Worm (Caenorhabditis elegans) whole organism, mixed stage, embryonic: ENCODE results near the gene him-14.

Experiments
- M03D4.4 ChIP-seq: sonication (generic microtip); optimal IDR thresholded peaks from 2 replicates; lab custom pipeline; 2017; ENCODE audit warnings: mild to moderate bottlenecking, missing genetic modification characterization, missing compliant biosample characterization
- bed-3 ChIP-seq: fragments of 200-800 bp; sonication (Bioruptor generic); optimal IDR thresholded peaks from 3 replicates; lab custom pipeline; 2018; ENCODE audit warnings: mild to moderate bottlenecking, missing genetic modification characterization, moderate library complexity, missing compliant biosample characterization
- blmp-1 ChIP-seq: fragments of 150-350 bp; optimal IDR thresholded peaks from 2 replicates; lab custom pipeline; 2014; ENCODE audit warnings: missing biosample characterization, missing genetic modification characterization
- ceh-39 ChIP-seq: fragments of 150-350 bp; optimal IDR thresholded peaks from 2 replicates; lab custom pipeline; 2014; ENCODE audit warnings: missing biosample characterization, missing genetic modification characterization
- ceh-43 ChIP-seq: fragments of 200-800 bp; sonication (Bioruptor generic); optimal IDR thresholded peaks from 2 replicates; lab custom pipeline; 2018; ENCODE audit warnings: mild to moderate bottlenecking, missing genetic modification characterization, moderate library complexity, missing compliant biosample characterization
- ces-1 ChIP-seq: fragments of 150-350 bp; optimal IDR thresholded peaks from 2 replicates; lab custom pipeline; 2014; ENCODE audit warnings: missing biosample characterization, missing genetic modification reagents, missing genetic modification characterization
- cnd-1 ChIP-seq: fragments of 200-800 bp; sonication (Bioruptor generic); optimal IDR thresholded peaks from 2 replicates; lab custom pipeline; 2018; ENCODE audit warnings: mild to moderate bottlenecking, missing genetic modification characterization, missing compliant biosample characterization
- drap-1 ChIP-seq: fragments of 200-800 bp; sonication (Bioruptor generic); optimal IDR thresholded peaks from 3 replicates; lab custom pipeline; 2018; ENCODE audit warnings: mild to moderate bottlenecking, missing genetic modification characterization, missing compliant biosample characterization
- elt-1 ChIP-seq: sonication (generic microtip); optimal IDR thresholded peaks from 2 replicates; lab custom pipeline; 2017; ENCODE audit warnings: missing genetic modification characterization, mild to moderate bottlenecking, missing compliant biosample characterization, antibody characterized with exemption, moderate library complexity, borderline replicate concordance; ENCODE audit not compliant: insufficient read depth
- flh-1 ChIP-seq: fragments of 200-800 bp; sonication (Bioruptor generic); optimal IDR thresholded peaks from 2 replicates; lab custom pipeline; 2018; ENCODE audit warnings: mild to moderate bottlenecking, missing genetic modification characterization, moderate library complexity, missing compliant biosample characterization
- ham-2 ChIP-seq: fragments of 200-800 bp; sonication (Bioruptor generic); optimal IDR thresholded peaks from 2 replicates; lab custom pipeline; 2018; ENCODE audit warnings: mild to moderate bottlenecking, missing genetic modification characterization, missing compliant biosample characterization
- hlh-1 ChIP-seq: fragments of 150-350 bp; optimal IDR thresholded peaks from 2 replicates; lab custom pipeline; 2014; ENCODE audit warnings: missing biosample characterization, missing genetic modification reagents, missing genetic modification characterization
- lin-13 ChIP-seq: fragments of 150-350 bp; optimal IDR thresholded peaks from 2 replicates; lab custom pipeline; 2014; ENCODE audit warnings: missing biosample characterization, missing genetic modification characterization
- lin-32 ChIP-seq: fragments of 200-800 bp; sonication (Bioruptor generic); optimal IDR thresholded peaks from 2 replicates; lab custom pipeline; 2018; ENCODE audit warnings: mild to moderate bottlenecking, missing genetic modification characterization, missing compliant biosample characterization
- lsy-2 ChIP-seq: fragments of 150-350 bp; optimal IDR thresholded peaks from 2 replicates; lab custom pipeline; 2014; ENCODE audit warnings: missing biosample characterization, missing genetic modification characterization
- mab-5 ChIP-seq: fragments of 150-350 bp; optimal IDR thresholded peaks from 2 replicates; lab custom pipeline; 2014; ENCODE audit warnings: missing biosample characterization, missing genetic modification characterization
- mep-1 ChIP-seq: fragments of 150-350 bp; optimal IDR thresholded peaks from 2 replicates; lab custom pipeline; 2017; ENCODE audit warnings: missing biosample characterization, missing genetic modification reagents, missing genetic modification characterization, inconsistent platforms
- mls-2 ChIP-seq: sonication (generic microtip); optimal IDR thresholded peaks from 2 replicates; lab custom pipeline; 2016; ENCODE audit warnings: mild to moderate bottlenecking, missing genetic modification characterization, moderate library complexity, missing compliant biosample characterization
- nhr-12 ChIP-seq: fragments of 150-350 bp; optimal IDR thresholded peaks from 2 replicates; lab custom pipeline; 2014; ENCODE audit warnings: missing biosample characterization, missing genetic modification characterization
- nhr-2 ChIP-seq: fragments of 150-350 bp; optimal IDR thresholded peaks from 2 replicates; lab custom pipeline; 2014; ENCODE audit warnings: missing biosample characterization, missing genetic modification characterization
- nhr-237 ChIP-seq: fragments of 150-350 bp; optimal IDR thresholded peaks from 2 replicates; lab custom pipeline; 2014; ENCODE audit warnings: missing biosample characterization, missing genetic modification characterization
- nhr-28 ChIP-seq: fragments of 150-350 bp; optimal IDR thresholded peaks from 2 replicates; lab custom pipeline; 2014; ENCODE audit warnings: missing biosample characterization, missing genetic modification characterization
- nhr-76 ChIP-seq: sonication (generic microtip); optimal IDR thresholded peaks from 2 replicates; lab custom pipeline; 2017; ENCODE audit warnings: missing biosample characterization, missing genetic modification characterization
- pha-4 ChIP-seq: fragments of 150-350 bp; optimal IDR thresholded peaks from 2 replicates; lab custom pipeline; 2018; ENCODE audit warnings: missing biosample characterization, missing genetic modification reagents, missing genetic modification characterization
- sem-2 ChIP-seq: fragments of 200-800 bp; sonication (Bioruptor generic); optimal IDR thresholded peaks from 2 replicates; lab custom pipeline; 2018; ENCODE audit warnings: mild to moderate bottlenecking, missing genetic modification characterization, missing compliant biosample characterization
- snpc-4 ChIP-seq: fragments of 150-350 bp; optimal IDR thresholded peaks from 2 replicates; lab custom pipeline; 2014; ENCODE audit warnings: missing biosample characterization, missing genetic modification characterization
- sptf-1 ChIP-seq: sonication (generic microtip); optimal IDR thresholded peaks from 2 replicates; lab custom pipeline; 2017; ENCODE audit warnings: mild to moderate bottlenecking, missing genetic modification characterization, moderate library complexity, missing compliant biosample characterization
- tbx-8 ChIP-seq: fragments of 200-800 bp; sonication (Bioruptor generic); optimal IDR thresholded peaks from 2 replicates; lab custom pipeline; 2018; ENCODE audit warnings: mild to moderate bottlenecking, missing genetic modification characterization, moderate library complexity, missing compliant biosample characterization
- unc-120 ChIP-seq: sonication (generic microtip); optimal IDR thresholded peaks from 2 replicates; lab custom pipeline; 2017; ENCODE audit warnings: missing genetic modification characterization, missing compliant biosample characterization; ENCODE audit not compliant: poor library complexity, severe bottlenecking
- unc-39 ChIP-seq: fragments of 150-350 bp; optimal IDR thresholded peaks from 2 replicates; lab custom pipeline; 2014; ENCODE audit warnings: missing biosample characterization, missing genetic modification characterization
- unc-62 ChIP-seq: fragments of 150-350 bp; optimal IDR thresholded peaks from 2 replicates; lab custom pipeline; 2014; ENCODE audit warnings: missing biosample characterization, missing genetic modification reagents, missing genetic modification characterization
- zip-8 ChIP-seq: fragments of 150-350 bp; optimal IDR thresholded peaks from 2 replicates; lab custom pipeline; 2014; ENCODE audit warnings: missing biosample characterization, missing genetic modification characterization
- ztf-11 ChIP-seq: fragments of 150-350 bp; optimal IDR thresholded peaks from 2 replicates; lab custom pipeline; 2014; ENCODE audit warnings: missing biosample characterization, missing genetic modification characterization

Gene him-14

ce11 chrII:7059274-7059757 lies 10.4 kb downstream of the him-14 start:
- TF ChIP-seq blmp-1 (tag; lab: Kevin White, UChicago) (peak; percentile 50), nhr-237 (tag; lab: Kevin White, UChicago) (no peak), hlh-1 (tag; lab: Kevin White, UChicago) (peak; percentile 18), unc-62 (GFP tag; lab: Kevin White, UChicago) (peak; percentile 8)
- TF ChIP-seq, all 35 proteins: peak for 3

- TF ChIP-seq nhr-237 (tag; lab: Kevin White, UChicago) = no peak
- no peak for TF ChIP-seq mep-1 (tag; lab: Kevin White, UChicago)
- TF ChIP-seq ces-1 (GFP tag; lab: Kevin White, UChicago) = no peak
- no peak for TF ChIP-seq M03D4.4 (tag; lab: Kevin White, UChicago)
- TF ChIP-seq lin-32 (GFP tag; lab: Kevin White, UChicago) = no peak
- TF ChIP-seq ztf-11 (tag; lab: Kevin White, UChicago) = no peak
- no peak for TF ChIP-seq ceh-39 (tag; lab: Kevin White, UChicago)
- TF ChIP-seq nhr-76 (tag; lab: Kevin White, UChicago) = no peak
- no peak for TF ChIP-seq nhr-2
- TF ChIP-seq sptf-1 (tag; lab: Kevin White, UChicago) = no peak
- TF ChIP-seq lsy-2 (tag; lab: Kevin White, UChicago) = no peak
- no peak for TF ChIP-seq sem-2 (GFP tag; lab: Kevin White, UChicago)
- TF ChIP-seq mab-5 = no peak
- TF ChIP-seq cnd-1 (tag; lab: Kevin White, UChicago) = no peak
- no peak for TF ChIP-seq tbx-8 (GFP tag; lab: Kevin White, UChicago)
- TF ChIP-seq nhr-28 (tag; lab: Kevin White, UChicago) = no peak
- TF ChIP-seq bed-3 = no peak
- TF ChIP-seq unc-39 (tag; lab: Kevin White, UChicago) = no peak
- no peak for TF ChIP-seq drap-1
- TF ChIP-seq, all 35 proteins: peak for 0
Observed at ce11 chrII:7057860-7058259, 11.9 kb downstream of the him-14 start, which contains the start of gene cth-2. cth-2 (minus strand) TSS chrII:7057960.

- TF ChIP-seq unc-62 (GFP tag; lab: Kevin White, UChicago) (no peak), lsy-2 (tag; lab: Kevin White, UChicago) (no peak), bed-3 (no peak)
Observed at ce11 chrII:7056328-7056727, 13.4 kb downstream of the him-14 start.

- no peak for TF ChIP-seq ces-1 (GFP tag; lab: Kevin White, UChicago)
- no peak for TF ChIP-seq zip-8
- TF ChIP-seq snpc-4 (tag; lab: Kevin White, UChicago) = no peak
- no peak for TF ChIP-seq elt-1
- no peak for TF ChIP-seq sem-2 (GFP tag; lab: Kevin White, UChicago)
- TF ChIP-seq mab-5 = no peak
- TF ChIP-seq lin-32 (GFP tag; lab: Kevin White, UChicago) = no peak
- no peak for TF ChIP-seq pha-4 (tag; lab: Kevin White, UChicago)
- no peak for TF ChIP-seq nhr-28 (tag; lab: Kevin White, UChicago)
- no peak for TF ChIP-seq blmp-1 (tag; lab: Kevin White, UChicago)
- no peak for TF ChIP-seq ceh-39 (tag; lab: Kevin White, UChicago)
- TF ChIP-seq ztf-11 (tag; lab: Kevin White, UChicago) = no peak
- no peak for TF ChIP-seq ham-2 (GFP tag; lab: Kevin White, UChicago)
- no peak for TF ChIP-seq unc-39 (tag; lab: Kevin White, UChicago)
Observed at ce11 chrII:7054987-7055386, 14.8 kb downstream of the him-14 start, which contains the start of gene ZK1127.3. ZK1127.3 (plus strand) TSS chrII:7055287.

- TF ChIP-seq mep-1 (tag; lab: Kevin White, UChicago) (no peak), flh-1 (no peak), nhr-12 (tag; lab: Kevin White, UChicago) (no peak), ceh-39 (tag; lab: Kevin White, UChicago) (no peak)
Observed at ce11 chrII:7053649-7054048, 16.1 kb downstream of the him-14 start, which contains the start of gene ZK1127.4. ZK1127.4 (plus strand) TSS chrII:7053949.

- no peak for TF ChIP-seq mep-1 (tag; lab: Kevin White, UChicago)
- TF ChIP-seq mls-2 = no peak
- no peak for TF ChIP-seq pha-4 (tag; lab: Kevin White, UChicago)
- no peak for TF ChIP-seq ces-1 (GFP tag; lab: Kevin White, UChicago)
- TF ChIP-seq lin-13 (tag; lab: Kevin White, UChicago) = no peak
- TF ChIP-seq drap-1 = no peak
- TF ChIP-seq tbx-8 (GFP tag; lab: Kevin White, UChicago) = no peak
- no peak for TF ChIP-seq nhr-12 (tag; lab: Kevin White, UChicago)
- TF ChIP-seq unc-120 (tag; lab: Kevin White, UChicago) = no peak
- TF ChIP-seq unc-62 (GFP tag; lab: Kevin White, UChicago) = no peak
- no peak for TF ChIP-seq cnd-1 (tag; lab: Kevin White, UChicago)
- no peak for TF ChIP-seq ztf-11 (tag; lab: Kevin White, UChicago)
- no peak for TF ChIP-seq ham-2 (GFP tag; lab: Kevin White, UChicago)
- TF ChIP-seq ceh-43 (GFP tag; lab: Kevin White, UChicago) = no peak
- TF ChIP-seq elt-1 = no peak
- no peak for TF ChIP-seq M03D4.4 (tag; lab: Kevin White, UChicago)
- no peak for TF ChIP-seq hlh-1 (tag; lab: Kevin White, UChicago)
- TF ChIP-seq snpc-4 (tag; lab: Kevin White, UChicago) = no peak
- TF ChIP-seq nhr-28 (tag; lab: Kevin White, UChicago) = no peak
- no peak for TF ChIP-seq lsy-2 (tag; lab: Kevin White, UChicago)
Observed at ce11 chrII:7053001-7053400, 16.8 kb downstream of the him-14 start, which contains the start of gene ZK1127.13. ZK1127.13 (plus strand) TSS chrII:7053301.
